Fruit fly (Drosophila melanogaster): Measurements from ENCODE around the gene CG12713.
A peak's percentile ranks its signal among the peaks of the same experiment; 100 is the strongest.

Gene CG12713

DNA sequence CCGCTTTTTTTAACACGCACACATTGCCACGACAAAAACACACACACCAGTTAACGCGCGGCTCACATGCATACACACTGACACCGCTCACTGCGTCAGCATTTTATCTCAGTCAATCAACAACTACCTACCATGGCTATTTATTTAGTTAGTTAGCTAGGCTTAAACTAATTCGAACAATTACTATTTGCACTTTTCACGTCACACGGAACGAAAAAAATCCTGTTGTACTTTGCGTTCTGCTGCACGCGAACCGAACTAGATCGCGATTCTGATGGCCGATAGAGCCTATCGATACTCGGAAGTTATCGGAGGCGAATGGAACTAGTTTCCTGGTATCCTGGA lies 16.1 kb upstream of the CG12713 start, which contains the start of gene fwe (continued):
- peak; percentile 19; the same call in 1 of the 3 replicates for TF ChIP-seq row (GFP tag; IDR thresholded peaks at IDR 0.05)
- peak; percentile 3 for TF ChIP-seq CG1603 (tag; optimal IDR thresholded peaks at IDR 0.05)
- no peak for TF ChIP-seq CG13775 (GFP tag; optimal IDR thresholded peaks at IDR 0.05)
- TF ChIP-seq tin (GFP tag; optimal IDR thresholded peaks at IDR 0.05) = no peak
- TF ChIP-seq fd102C (GFP tag; optimal IDR thresholded peaks at IDR 0.05) = no peak
- TF ChIP-seq CG15601 (tag; optimal IDR thresholded peaks at IDR 0.05) = no peak
- TF ChIP-seq emc (GFP tag; optimal IDR thresholded peaks at IDR 0.05) = no peak
- TF ChIP-seq pzg (GFP tag; optimal IDR thresholded peaks at IDR 0.05) = peak; percentile 51
- TF ChIP-seq CG13123 (GFP tag; optimal IDR thresholded peaks at IDR 0.05) = no peak
- TF ChIP-seq wor (GFP tag; IDR thresholded peaks at IDR 0.05) = no peak
- TF ChIP-seq inv (GFP tag; IDR thresholded peaks at IDR 0.05; ENCODE audit: partially characterized antibody) = peak; percentile 71
- no peak for TF ChIP-seq CG4328 (GFP tag; optimal IDR thresholded peaks at IDR 0.05)
- TF ChIP-seq CG7786 (GFP tag; optimal IDR thresholded peaks at IDR 0.05) = no peak
- no peak for TF ChIP-seq Myb (GFP tag; optimal IDR thresholded peaks at IDR 0.05)
- no peak for TF ChIP-seq stwl (tag; optimal IDR thresholded peaks at IDR 0.05)
- no peak for TF ChIP-seq D (optimal IDR thresholded peaks at IDR 0.05)
- TF ChIP-seq D (GFP tag; optimal IDR thresholded peaks at IDR 0.05) = no peak
- TF ChIP-seq Meics (GFP tag; optimal IDR thresholded peaks at IDR 0.05) = no peak
- peak; percentile 80 for TF ChIP-seq Bgb (GFP tag; IDR thresholded peaks at IDR 0.05; ENCODE audit: partially characterized antibody)
- TF ChIP-seq MTF-1 (GFP tag; optimal IDR thresholded peaks at IDR 0.05; ENCODE audit: borderline replicate concordance) = no peak
- no peak for TF ChIP-seq Taf1 (GFP tag; IDR thresholded peaks at IDR 0.05)
- TF ChIP-seq CG17385 (GFP tag; optimal IDR thresholded peaks at IDR 0.05) = peak; percentile 2
- TF ChIP-seq Gug (GFP tag; IDR thresholded peaks at IDR 0.05) = no peak
- no peak for TF ChIP-seq CG14710 (tag; optimal IDR thresholded peaks at IDR 0.05)
- no peak for TF ChIP-seq CG9609 (GFP tag; optimal IDR thresholded peaks at IDR 0.05)
- TF ChIP-seq chinmo (GFP tag; IDR thresholded peaks at IDR 0.05; ENCODE audit: partially characterized antibody) = peak; percentile 35; the same call in 1 of the 4 replicates
- no peak for TF ChIP-seq slbo (GFP tag; IDR thresholded peaks at IDR 0.05)
- no peak for TF ChIP-seq Dp (GFP tag; optimal IDR thresholded peaks at IDR 0.05)
- peak; percentile 37; the same call in 1 of the 2 replicates for TF ChIP-seq MBD-R2 (GFP tag; IDR thresholded peaks at IDR 0.05)
- TF ChIP-seq CG34422 (GFP tag; IDR thresholded peaks at IDR 0.05) = peak; percentile 32; the same call in 1 of the 3 replicates
- TF ChIP-seq CG34224 (GFP tag; IDR thresholded peaks at IDR 0.05; ENCODE audit: partially characterized antibody) = peak; percentile 40
- TF ChIP-seq CG9437 (GFP tag; optimal IDR thresholded peaks at IDR 0.05) = no peak
- TF ChIP-seq ash1 (GFP tag; optimal IDR thresholded peaks at IDR 0.05) = no peak
- TF ChIP-seq psq (GFP tag; optimal IDR thresholded peaks at IDR 0.05) = no peak
- TF ChIP-seq insv (GFP tag; optimal IDR thresholded peaks at IDR 0.05) = peak in 1 of 2 experiments; percentile 66
- TF ChIP-seq CG11560 (tag; IDR thresholded peaks at IDR 0.05) = no peak
- TF ChIP-seq Sin3A (optimal IDR thresholded peaks at IDR 0.05) = peak; percentile 14
- TF ChIP-seq Tbp (GFP tag; optimal IDR thresholded peaks at IDR 0.05) = no peak
- TF ChIP-seq dimm (GFP tag; IDR thresholded peaks at IDR 0.05) = no peak
- TF ChIP-seq unc-4 (GFP tag; IDR thresholded peaks at IDR 0.05; ENCODE audit: partially characterized antibody) = no peak; the same call in 1 of the 2 replicates
- TF ChIP-seq cad (GFP tag; optimal IDR thresholded peaks at IDR 0.05) = no peak
- no peak for TF ChIP-seq Dfd (GFP tag; optimal IDR thresholded peaks at IDR 0.05)
- TF ChIP-seq tna (GFP tag; IDR thresholded peaks at IDR 0.05; ENCODE audit: partially characterized antibody) = peak; percentile 61
- no peak for TF ChIP-seq CG11456 (GFP tag; IDR thresholded peaks at IDR 0.05)
- peak; percentile 16; the same call in 1 of the 2 replicates for TF ChIP-seq CG2129 (GFP tag; IDR thresholded peaks at IDR 0.05; ENCODE audit: partially characterized antibody)
- peak; percentile 38 for TF ChIP-seq CG17186 (GFP tag; optimal IDR thresholded peaks at IDR 0.05)
- TF ChIP-seq slp2 (GFP tag; optimal IDR thresholded peaks at IDR 0.05) = no peak
- peak; percentile 80 for TF ChIP-seq Elba2 (GFP tag; optimal IDR thresholded peaks at IDR 0.05)
- TF ChIP-seq MESR4 (GFP tag; optimal IDR thresholded peaks at IDR 0.05) = peak; percentile 69
- no peak for TF ChIP-seq Nf-YA (GFP tag; IDR thresholded peaks at IDR 0.05)
- TF ChIP-seq Dref (GFP tag; IDR thresholded peaks at IDR 0.05) = peak; percentile 78
- TF ChIP-seq CHES-1-like (GFP tag; optimal IDR thresholded peaks at IDR 0.05) = no peak

All from whole organism, embryonic.